Fruit fly (Drosophila melanogaster): ENCODE data around the gene Hsc70-2.

The Hsc70-2 gene

DNA sequence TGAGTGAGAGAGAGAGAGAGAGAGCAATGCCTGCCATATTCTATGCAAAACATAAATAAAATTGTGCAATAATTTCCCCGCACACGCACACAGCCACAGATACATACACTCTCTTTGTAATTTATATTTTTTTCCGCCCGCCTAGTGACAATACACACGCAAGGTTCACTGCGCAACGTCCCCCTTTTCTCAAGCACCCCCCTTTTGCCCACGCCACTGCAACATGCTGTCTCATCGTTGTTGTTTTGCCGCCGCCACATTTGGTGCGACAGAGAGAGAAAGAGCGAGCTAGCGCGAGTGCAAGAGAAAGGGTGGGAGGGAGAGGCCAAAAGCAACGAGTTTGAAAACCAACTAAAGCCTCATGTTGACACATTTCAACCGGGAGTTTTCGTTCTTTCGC lies 32.2 kb upstream of the Hsc70-2 start (continued):
- peak; percentile 69 for TF ChIP-seq CG6808 (GFP tag; optimal IDR thresholded peaks at IDR 0.05)
- peak; percentile 77 for TF ChIP-seq OdsH (GFP tag; optimal IDR thresholded peaks at IDR 0.05)
- TF ChIP-seq CG3919 (GFP tag; optimal IDR thresholded peaks at IDR 0.05), result peak; percentile 72
- peak; percentile 75 for TF ChIP-seq Hr39 (GFP tag; optimal IDR thresholded peaks at IDR 0.05)
- TF ChIP-seq CG3032 (tag; optimal IDR thresholded peaks at IDR 0.05), result peak; percentile 49
- TF ChIP-seq CG8319 (GFP tag; optimal IDR thresholded peaks at IDR 0.05), result peak; percentile 63
- TF ChIP-seq CG34406 (GFP tag; optimal IDR thresholded peaks at IDR 0.05), result peak; percentile 56
- peak; percentile 67 for TF ChIP-seq Ets21C (GFP tag; optimal IDR thresholded peaks at IDR 0.05)
- TF ChIP-seq CG10669 (GFP tag; optimal IDR thresholded peaks at IDR 0.05), result peak; percentile 67
- TF ChIP-seq CG8632 (GFP tag; optimal IDR thresholded peaks at IDR 0.05), result peak; percentile 62
- TF ChIP-seq acj6 (GFP tag; optimal IDR thresholded peaks at IDR 0.05), result peak; percentile 73
- TF ChIP-seq CG6854 (GFP tag; optimal IDR thresholded peaks at IDR 0.05), result peak; percentile 26
- TF ChIP-seq topi (GFP tag; optimal IDR thresholded peaks at IDR 0.05), result peak; percentile 66
- TF ChIP-seq CG11902 (GFP tag; optimal IDR thresholded peaks at IDR 0.05), result peak; percentile 65
- TF ChIP-seq eg (GFP tag; IDR thresholded peaks at IDR 0.05), result peak; percentile 89
- TF ChIP-seq fd59A (GFP tag; optimal IDR thresholded peaks at IDR 0.05), result peak; percentile 33
- peak; percentile 62 for TF ChIP-seq achi (GFP tag; optimal IDR thresholded peaks at IDR 0.05)
- TF ChIP-seq Sox102F (GFP tag; optimal IDR thresholded peaks at IDR 0.05), result peak; percentile 71

- peak; percentile 59 for TF ChIP-seq CG6163 (GFP tag; IDR thresholded peaks at IDR 0.05)
- no peak for TF ChIP-seq pdm3 (GFP tag; optimal IDR thresholded peaks at IDR 0.05)
These were observed 31.6 kb upstream of the Hsc70-2 start for dm6 chr3R:13012990-13013389.

DNA sequence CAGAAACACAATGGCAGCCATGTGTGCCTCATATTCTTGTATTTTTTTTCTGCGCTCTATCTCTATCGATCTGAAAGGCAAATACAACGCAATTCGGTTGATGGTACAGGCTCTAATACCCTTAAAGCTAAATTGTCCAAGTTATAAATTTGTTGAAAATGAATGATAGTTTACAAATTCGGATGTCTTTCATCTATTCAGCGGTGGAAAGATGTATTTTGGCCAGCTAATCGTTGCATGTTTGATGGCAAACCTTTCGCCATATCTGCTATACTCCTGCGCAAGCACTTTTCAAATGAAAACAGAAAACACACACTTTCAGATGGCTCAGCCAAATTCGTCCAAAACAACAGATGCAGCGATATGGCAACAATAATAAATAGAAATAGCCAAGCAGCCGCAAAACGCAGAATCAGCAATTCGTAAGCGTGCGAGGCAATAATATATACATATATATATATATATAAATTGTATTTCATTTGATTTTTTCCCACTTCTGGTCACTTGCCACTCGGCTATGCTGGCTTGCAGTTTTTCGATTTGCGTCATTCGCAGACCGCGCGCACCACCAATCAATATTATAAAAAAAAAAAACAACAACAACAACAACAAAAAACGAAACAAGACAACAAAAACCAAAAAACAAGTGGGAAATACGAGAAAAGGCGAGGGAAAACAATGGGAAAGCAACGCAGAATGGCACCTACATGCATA lies 30.2 kb upstream of the Hsc70-2 start:
- 0 out of 3 replicates have a peak, but pooled peaks have one; percentile 18 for TF ChIP-seq CG8119 (GFP tag; IDR thresholded peaks at IDR 0.05)
- TF ChIP-seq CG6163 (GFP tag; IDR thresholded peaks at IDR 0.05), result peak; percentile 41; the same call in 2 of the 3 replicates
- no peak for TF ChIP-seq fd85E (GFP tag; optimal IDR thresholded peaks at IDR 0.05)
- no peak for TF ChIP-seq net (GFP tag; optimal IDR thresholded peaks at IDR 0.05)
- TF ChIP-seq eg (GFP tag; IDR thresholded peaks at IDR 0.05), result peak; percentile 54
- TF ChIP-seq CG1621 (tag; optimal IDR thresholded peaks at IDR 0.05), result no peak
- no peak for TF ChIP-seq CG7368 (GFP tag; optimal IDR thresholded peaks at IDR 0.05)
- TF ChIP-seq Met (GFP tag; optimal IDR thresholded peaks at IDR 0.05), result no peak
- TF ChIP-seq lz (GFP tag; optimal IDR thresholded peaks at IDR 0.05), result no peak
- TF ChIP-seq CG15336 (GFP tag; IDR thresholded peaks at IDR 0.05), result peak; percentile 51
- no peak for TF ChIP-seq CG34406 (GFP tag; optimal IDR thresholded peaks at IDR 0.05)
- TF ChIP-seq OdsH (GFP tag; optimal IDR thresholded peaks at IDR 0.05), result no peak
- no peak for TF ChIP-seq fkh (GFP tag; optimal IDR thresholded peaks at IDR 0.05)
- TF ChIP-seq salr (GFP tag; optimal IDR thresholded peaks at IDR 0.05), result no peak
- peak; percentile 45; the same call in 1 of the 2 replicates for TF ChIP-seq CG11294 (GFP tag; IDR thresholded peaks at IDR 0.05)
- peak; percentile 43 for TF ChIP-seq Hr4 (GFP tag; optimal IDR thresholded peaks at IDR 0.05)
- TF ChIP-seq Eip93F (GFP tag; optimal IDR thresholded peaks at IDR 0.05), result no peak
- TF ChIP-seq Hr39 (GFP tag; optimal IDR thresholded peaks at IDR 0.05), result no peak
- no peak for TF ChIP-seq Eip78C (GFP tag)
- no peak for TF ChIP-seq Eip75B (GFP tag; optimal IDR thresholded peaks at IDR 0.05)
- no peak for TF ChIP-seq CG9139 (GFP tag; optimal IDR thresholded peaks at IDR 0.05)
- TF ChIP-seq esn (GFP tag; optimal IDR thresholded peaks at IDR 0.05), result no peak
- TF ChIP-seq CG32006 (GFP tag; optimal IDR thresholded peaks at IDR 0.05), result peak; percentile 55
- no peak for TF ChIP-seq Ets96B (tag; optimal IDR thresholded peaks at IDR 0.05)
- no peak for TF ChIP-seq CG3919 (GFP tag; optimal IDR thresholded peaks at IDR 0.05)
- TF ChIP-seq CG31627 (GFP tag; optimal IDR thresholded peaks at IDR 0.05), result no peak
- TF ChIP-seq CG4318 (GFP tag; optimal IDR thresholded peaks at IDR 0.05), result no peak

Measured in whole organism, prepupa.